Worm (Caenorhabditis elegans) whole organism, L1 larva: ENCODE measurements around the gene Y116A8C.463.

Source experiments
- ama-1 ChIP-seq: fragments of 150-350 bp; optimal IDR thresholded peaks from 2 replicates; lab custom pipeline; 2014
- blmp-1 ChIP-seq: fragments of 150-350 bp; optimal IDR thresholded peaks from 2 replicates; lab custom pipeline; 2014; ENCODE audit warnings: missing biosample characterization, missing genetic modification characterization
- fos-1 ChIP-seq: fragments of 150-350 bp; optimal IDR thresholded peaks from 2 replicates; lab custom pipeline; 2014; ENCODE audit warnings: missing biosample characterization, missing genetic modification characterization
- isw-1 ChIP-seq: fragments of 200-800 bp; sonication (Bioruptor generic); IDR thresholded peaks from 2 replicates; pipeline ENCODE4 v1.3.6; 2022; ENCODE audit warnings: missing genetic modification characterization, missing compliant biosample characterization
- jun-1 ChIP-seq: fragments of 150-350 bp; optimal IDR thresholded peaks from 2 replicates; lab custom pipeline; 2014; ENCODE audit warnings: missing biosample characterization, missing genetic modification reagents, missing genetic modification characterization
- lin-14 ChIP-seq: fragments of 200-800 bp; sonication (Bioruptor generic); optimal IDR thresholded peaks from 2 replicates; lab custom pipeline; 2018; ENCODE audit warnings: mild to moderate bottlenecking, missing genetic modification characterization, moderate library complexity, missing compliant biosample characterization
- lin-15B ChIP-seq: fragments of 150-350 bp; sonication (generic microtip); optimal IDR thresholded peaks from 3 replicates; lab custom pipeline; 2014; ENCODE audit warnings: missing biosample characterization, missing genetic modification characterization
- mdl-1 ChIP-seq, 2 experiments: fragments of 150-350 bp; optimal IDR thresholded peaks; 2 replicates each; lab custom pipeline; 2014 to 2017; ENCODE audit warnings: missing biosample characterization in 2 of 2, missing genetic modification characterization in 2 of 2, inconsistent platforms in 1 of 2
- nhr-12 ChIP-seq: sonication (generic microtip); optimal IDR thresholded peaks from 2 replicates; lab custom pipeline; 2017; ENCODE audit warnings: missing biosample characterization, missing genetic modification characterization
- nhr-28 ChIP-seq: fragments of 150-350 bp; optimal IDR thresholded peaks from 2 replicates; lab custom pipeline; 2014; ENCODE audit warnings: missing biosample characterization, missing genetic modification characterization
- snpc-4 ChIP-seq: fragments of 150-350 bp; optimal IDR thresholded peaks from 2 replicates; lab custom pipeline; 2014; ENCODE audit warnings: missing biosample characterization, missing genetic modification characterization
- tbx-2 ChIP-seq: sonication (generic microtip); optimal IDR thresholded peaks from 2 replicates; lab custom pipeline; 2016; ENCODE audit warnings: missing genetic modification characterization, missing compliant biosample characterization
- ztf-11 ChIP-seq, 2 experiments: sonication (generic microtip); optimal IDR thresholded peaks; 2 replicates each; lab custom pipeline; 2016 to 2017; ENCODE audit warnings: missing genetic modification characterization in 2 of 2, missing biosample characterization in 1 of 2, missing compliant biosample characterization in 1 of 2

DNA sequence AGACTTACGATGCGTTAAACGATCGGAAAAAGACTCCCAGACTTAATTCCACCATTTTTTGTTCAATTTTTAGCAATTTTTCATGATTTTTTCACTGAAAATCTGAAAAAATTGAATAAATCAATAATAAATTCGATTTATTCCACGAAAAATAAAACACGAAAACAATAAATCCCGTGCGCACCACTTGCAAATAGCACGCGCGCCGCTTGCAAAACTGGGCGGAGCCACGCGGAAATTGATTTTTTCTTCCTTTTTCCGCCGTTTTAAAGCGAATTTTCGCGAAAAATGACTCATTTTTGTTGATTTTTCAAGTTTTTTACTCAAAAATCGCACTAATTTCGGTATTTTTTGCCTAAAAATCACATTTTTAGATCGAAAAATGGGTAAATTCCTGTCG lies 27.2 kb downstream of the Y116A8C.463 start, which contains the start of the genes Y116A8C.9 and arf-6:
- peak; percentile 43 for TF ChIP-seq isw-1 (GFP tag; lab: Robert Waterston, UW)
- peak; percentile 73 for TF ChIP-seq tbx-2
- peak; percentile 2 for TF ChIP-seq blmp-1 (tag; lab: Kevin White, UChicago)
- TF ChIP-seq ztf-11 (tag; optimal IDR thresholded peaks at IDR 0.05; lab: Kevin White, UChicago), result peak; percentile 12 to 77
- no peak for TF ChIP-seq lin-15B
- peak; percentile 71 for TF ChIP-seq snpc-4 (tag; lab: Kevin White, UChicago)
- peak; percentile 9 for TF ChIP-seq fos-1 (tag; lab: Kevin White, UChicago)
- TF ChIP-seq lin-14 (GFP tag; lab: Kevin White, UChicago), result no peak
- no peak for TF ChIP-seq nhr-12 (tag; lab: Kevin White, UChicago)
- no peak for TF ChIP-seq nhr-28
- no peak for TF ChIP-seq mdl-1 (tag; optimal IDR thresholded peaks at IDR 0.05; lab: Kevin White, UChicago)
- TF ChIP-seq ama-1 (lab: Kevin White, UChicago), result no peak
- no peak for TF ChIP-seq jun-1 (tag; lab: Kevin White, UChicago)
